Worm (Caenorhabditis elegans) whole organism, L1 larva: ENCODE measurements around the gene lelo-3.
A peak's percentile ranks its signal among the peaks of the same experiment; 100 is the strongest.

ENCODE experiments used
- C16A3.4 ChIP-seq: fragments of 150-350 bp; optimal IDR thresholded peaks from 2 replicates; lab custom pipeline; 2014; ENCODE audit warnings: missing biosample characterization, missing genetic modification characterization
- aha-1 ChIP-seq: fragments of 150-350 bp; optimal IDR thresholded peaks from 2 replicates; lab custom pipeline; 2014; ENCODE audit warnings: missing biosample characterization, missing genetic modification characterization
- ama-1 ChIP-seq: fragments of 150-350 bp; optimal IDR thresholded peaks from 2 replicates; lab custom pipeline; 2014
- blmp-1 ChIP-seq: fragments of 150-350 bp; optimal IDR thresholded peaks from 2 replicates; lab custom pipeline; 2014; ENCODE audit warnings: missing biosample characterization, missing genetic modification characterization
- ceh-63 ChIP-seq: fragments of 200-800 bp; sonication (Bioruptor generic); optimal IDR thresholded peaks from 2 replicates; lab custom pipeline; 2018; ENCODE audit warnings: mild to moderate bottlenecking, missing genetic modification characterization, missing compliant biosample characterization
- ceh-8 ChIP-seq: fragments of 200-800 bp; sonication (Bioruptor generic); optimal IDR thresholded peaks from 2 replicates; lab custom pipeline; 2018; ENCODE audit warnings: mild to moderate bottlenecking, missing genetic modification characterization, moderate library complexity, missing compliant biosample characterization
- ceh-82 ChIP-seq, 3 experiments: fragments of 150-350 bp in 1 of 3; sonication (generic microtip) in 2 of 3; optimal IDR thresholded peaks; 2 replicates each; lab custom pipeline; 2014 to 2017; ENCODE audit warnings: missing biosample characterization in 3 of 3, missing genetic modification characterization in 3 of 3
- ceh-88 ChIP-seq: fragments of 200-800 bp; sonication (Bioruptor generic); IDR thresholded peaks from 2 replicates; pipeline ENCODE4 v1.3.6; 2022; ENCODE audit warnings: missing genetic modification characterization, missing compliant biosample characterization
- ceh-90 ChIP-seq: sonication (generic microtip); optimal IDR thresholded peaks from 2 replicates; lab custom pipeline; 2016; ENCODE audit warnings: missing genetic modification characterization, missing compliant biosample characterization
- dsc-1 ChIP-seq: sonication (generic microtip); optimal IDR thresholded peaks from 2 replicates; lab custom pipeline; 2016; ENCODE audit warnings: mild to moderate bottlenecking, missing genetic modification characterization, missing compliant biosample characterization
- efl-1 ChIP-seq, 4 experiments: fragments of 150-350 bp; optimal IDR thresholded peaks in 3 of 4; peaks in 1 of 4; 1 replicate in 1 of 4; 2 replicates in 3 of 4; lab custom pipeline; 2014; ENCODE audit warnings: missing biosample characterization in 2 of 4, missing genetic modification characterization in 2 of 4, missing genetic modification reagents in 2 of 4
- egl-13 ChIP-seq: sonication (generic microtip); optimal IDR thresholded peaks from 2 replicates; lab custom pipeline; 2016; ENCODE audit warnings: missing genotype, missing genetic modification reagents, missing genetic modification characterization, missing compliant biosample characterization
- elt-3 ChIP-seq, 6 experiments: fragments of 150-350 bp in 1 of 6; sonication (generic microtip); optimal IDR thresholded peaks; 2 replicates each; lab custom pipeline; 2017 to 2018; ENCODE audit warnings: missing biosample characterization in 6 of 6, missing genetic modification characterization in 6 of 6, inconsistent platforms in 1 of 6
- ets-5 ChIP-seq: fragments of 200-800 bp; sonication (Bioruptor generic); IDR thresholded peaks from 2 replicates; pipeline ENCODE4 v1.3.6; 2022; ENCODE audit warnings: missing genetic modification characterization, missing compliant biosample characterization
- fkh-8 ChIP-seq: sonication (generic microtip); optimal IDR thresholded peaks from 2 replicates; lab custom pipeline; 2016; ENCODE audit warnings: mild to moderate bottlenecking, missing genetic modification characterization, missing compliant biosample characterization
- fos-1 ChIP-seq: fragments of 150-350 bp; optimal IDR thresholded peaks from 2 replicates; lab custom pipeline; 2014; ENCODE audit warnings: missing biosample characterization, missing genetic modification characterization
- grh-1 ChIP-seq: fragments of 200-800 bp; sonication (Bioruptor generic); IDR thresholded peaks from 2 replicates; pipeline ENCODE4 v1.3.6; 2022; ENCODE audit warnings: missing genetic modification reagents, missing genetic modification characterization, missing compliant biosample characterization
- hlh-17 ChIP-seq: fragments of 200-800 bp; sonication (Bioruptor generic); optimal IDR thresholded peaks from 2 replicates; lab custom pipeline; 2018; ENCODE audit warnings: missing genetic modification characterization, mild to moderate bottlenecking, missing compliant biosample characterization, moderate library complexity, borderline replicate concordance
- hlh-4 ChIP-seq: sonication (generic microtip); optimal IDR thresholded peaks from 2 replicates; lab custom pipeline; 2016; ENCODE audit warnings: mild to moderate bottlenecking, missing genetic modification characterization, missing compliant biosample characterization
- irx-1 ChIP-seq: sonication (generic microtip); optimal IDR thresholded peaks from 2 replicates; lab custom pipeline; 2016; ENCODE audit warnings: missing genetic modification characterization, missing compliant biosample characterization
- isw-1 ChIP-seq: fragments of 200-800 bp; sonication (Bioruptor generic); IDR thresholded peaks from 2 replicates; pipeline ENCODE4 v1.3.6; 2022; ENCODE audit warnings: missing genetic modification characterization, missing compliant biosample characterization
- lin-14 ChIP-seq: fragments of 200-800 bp; sonication (Bioruptor generic); optimal IDR thresholded peaks from 2 replicates; lab custom pipeline; 2018; ENCODE audit warnings: mild to moderate bottlenecking, missing genetic modification characterization, moderate library complexity, missing compliant biosample characterization
- lin-15B ChIP-seq: fragments of 150-350 bp; sonication (generic microtip); optimal IDR thresholded peaks from 3 replicates; lab custom pipeline; 2014; ENCODE audit warnings: missing biosample characterization, missing genetic modification characterization
- lin-39 ChIP-seq: fragments of 150-350 bp; optimal IDR thresholded peaks from 2 replicates; lab custom pipeline; 2014; ENCODE audit warnings: missing biosample characterization, missing genetic modification reagents, missing genetic modification characterization
- lir-3 ChIP-seq: sonication (generic microtip); optimal IDR thresholded peaks from 2 replicates; lab custom pipeline; 2016; ENCODE audit warnings: mild to moderate bottlenecking, missing genetic modification characterization, moderate library complexity, missing compliant biosample characterization; ENCODE audit not compliant: poor library complexity
- lsy-2 ChIP-seq, 2 experiments: fragments of 150-350 bp; optimal IDR thresholded peaks; 2 replicates each; lab custom pipeline; 2014; ENCODE audit warnings: missing biosample characterization in 2 of 2, missing genetic modification characterization in 2 of 2
- mdl-1 ChIP-seq, 2 experiments: fragments of 150-350 bp; optimal IDR thresholded peaks; 2 replicates each; lab custom pipeline; 2014 to 2017; ENCODE audit warnings: missing biosample characterization in 2 of 2, missing genetic modification characterization in 2 of 2, inconsistent platforms in 1 of 2
- nhr-12 ChIP-seq: sonication (generic microtip); optimal IDR thresholded peaks from 2 replicates; lab custom pipeline; 2017; ENCODE audit warnings: missing biosample characterization, missing genetic modification characterization
- nhr-19 ChIP-seq: fragments of 200-800 bp; sonication (Bioruptor generic); conservative IDR thresholded peaks from 2 replicates; pipeline ENCODE4 v1.3.6; 2022; ENCODE audit warnings: missing genetic modification characterization, missing compliant biosample characterization
- nhr-237 ChIP-seq: fragments of 150-350 bp; optimal IDR thresholded peaks from 2 replicates; lab custom pipeline; 2014; ENCODE audit warnings: missing biosample characterization, missing genetic modification characterization
- nhr-28 ChIP-seq: fragments of 150-350 bp; optimal IDR thresholded peaks from 2 replicates; lab custom pipeline; 2014; ENCODE audit warnings: missing biosample characterization, missing genetic modification characterization
- nhr-47 ChIP-seq: sonication (generic microtip); optimal IDR thresholded peaks from 2 replicates; lab custom pipeline; 2016; ENCODE audit warnings: mild to moderate bottlenecking, missing genetic modification characterization, moderate library complexity, missing compliant biosample characterization
- nhr-71 ChIP-seq: sonication (generic microtip); optimal IDR thresholded peaks from 2 replicates; lab custom pipeline; 2016; ENCODE audit warnings: mild to moderate bottlenecking, missing genetic modification characterization, moderate library complexity, missing compliant biosample characterization
- nhr-76 ChIP-seq: sonication (generic microtip); optimal IDR thresholded peaks from 2 replicates; lab custom pipeline; 2017; ENCODE audit warnings: missing biosample characterization, missing genetic modification characterization
- nhr-77 ChIP-seq: fragments of 150-350 bp; optimal IDR thresholded peaks from 2 replicates; lab custom pipeline; 2014; ENCODE audit warnings: missing biosample characterization, missing genetic modification characterization
- nhr-84 ChIP-seq: sonication (generic microtip); optimal IDR thresholded peaks from 2 replicates; lab custom pipeline; 2017; ENCODE audit warnings: missing biosample characterization, missing genetic modification characterization
- nhr-85 ChIP-seq: sonication (generic microtip); peaks from one replicate; lab custom pipeline; 2016; ENCODE audit warnings: missing genetic modification characterization, inconsistent platforms, missing compliant biosample characterization
- pag-3 ChIP-seq: sonication (generic microtip); optimal IDR thresholded peaks from 2 replicates; lab custom pipeline; 2017; ENCODE audit warnings: missing genetic modification characterization, mild to moderate bottlenecking, missing compliant biosample characterization, antibody characterized with exemption, borderline replicate concordance; ENCODE audit not compliant: insufficient read depth
- pax-3 ChIP-seq: fragments of 200-800 bp; sonication (Bioruptor generic); optimal IDR thresholded peaks from 2 replicates; lab custom pipeline; 2018; ENCODE audit warnings: mild to moderate bottlenecking, missing genetic modification characterization, moderate library complexity, missing compliant biosample characterization
- pqm-1 ChIP-seq: sonication (generic microtip); optimal IDR thresholded peaks from 3 replicates; lab custom pipeline; 2017; ENCODE audit warnings: missing biosample characterization, missing genetic modification characterization
- rnt-1 ChIP-seq: sonication (generic microtip); optimal IDR thresholded peaks from 2 replicates; lab custom pipeline; 2016; ENCODE audit warnings: mild to moderate bottlenecking, missing genetic modification characterization, moderate library complexity, missing compliant biosample characterization
- skn-1 ChIP-seq: fragments of 150-350 bp; optimal IDR thresholded peaks from 2 replicates; lab custom pipeline; 2014; ENCODE audit warnings: missing biosample characterization, missing genetic modification characterization
- snpc-4 ChIP-seq: fragments of 150-350 bp; optimal IDR thresholded peaks from 2 replicates; lab custom pipeline; 2014; ENCODE audit warnings: missing biosample characterization, missing genetic modification characterization
- sox-4 ChIP-seq: sonication (generic microtip); optimal IDR thresholded peaks from 2 replicates; lab custom pipeline; 2016; ENCODE audit warnings: missing genetic modification characterization, missing compliant biosample characterization
- sptf-1 ChIP-seq: fragments of 150-350 bp; optimal IDR thresholded peaks from 2 replicates; lab custom pipeline; 2014; ENCODE audit warnings: missing biosample characterization, missing genetic modification characterization
- swsn-7 ChIP-seq: sonication (generic microtip); optimal IDR thresholded peaks from 2 replicates; lab custom pipeline; 2016; ENCODE audit warnings: missing genetic modification characterization, missing compliant biosample characterization
- tbx-2 ChIP-seq: sonication (generic microtip); optimal IDR thresholded peaks from 2 replicates; lab custom pipeline; 2016; ENCODE audit warnings: missing genetic modification characterization, missing compliant biosample characterization
- tlp-1 ChIP-seq: fragments of 150-350 bp; optimal IDR thresholded peaks from 2 replicates; lab custom pipeline; 2014; ENCODE audit warnings: missing biosample characterization, missing genetic modification characterization
- unc-30 ChIP-seq: sonication (generic microtip); optimal IDR thresholded peaks from 2 replicates; lab custom pipeline; 2017; ENCODE audit warnings: missing biosample characterization, missing genetic modification characterization
- unc-98 ChIP-seq: fragments of 200-800 bp; sonication (Bioruptor generic); IDR thresholded peaks from 2 replicates; pipeline ENCODE4 v1.3.6; 2022; ENCODE audit warnings: missing genetic modification characterization, missing compliant biosample characterization
- xbp-1 ChIP-seq: sonication (generic microtip); optimal IDR thresholded peaks from 2 replicates; lab custom pipeline; 2016; ENCODE audit warnings: missing genetic modification characterization, missing compliant biosample characterization
- zip-4 ChIP-seq: fragments of 200-800 bp; sonication (Bioruptor generic); optimal IDR thresholded peaks from 2 replicates; lab custom pipeline; 2018; ENCODE audit warnings: mild to moderate bottlenecking, missing genetic modification characterization, moderate library complexity, missing compliant biosample characterization
- ztf-11 ChIP-seq, 2 experiments: sonication (generic microtip); optimal IDR thresholded peaks; 2 replicates each; lab custom pipeline; 2016 to 2017; ENCODE audit warnings: missing genetic modification characterization in 2 of 2, missing biosample characterization in 1 of 2, missing compliant biosample characterization in 1 of 2
- ztf-4 ChIP-seq: fragments of 150-350 bp; optimal IDR thresholded peaks from 2 replicates; lab custom pipeline; 2014; ENCODE audit warnings: missing biosample characterization, missing genetic modification characterization

The lelo-3 gene

DNA sequence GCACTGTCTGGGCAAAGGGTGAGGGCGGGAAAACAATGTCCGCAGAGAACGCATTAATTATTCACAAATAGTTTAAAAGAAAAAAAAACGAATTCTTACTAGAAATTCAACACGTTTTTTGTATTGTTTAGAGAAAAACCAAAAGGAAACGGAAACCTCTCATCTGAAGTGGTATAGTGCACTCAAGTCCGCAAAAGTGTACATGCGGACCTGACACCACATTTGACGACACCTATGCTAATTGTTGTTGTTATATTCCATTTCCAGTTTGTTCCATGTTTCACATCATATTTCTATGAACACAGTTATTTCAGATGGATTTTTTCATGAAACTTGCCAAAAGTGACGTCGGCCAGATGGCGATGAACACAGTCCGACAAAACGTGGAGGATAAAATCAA is 30.4 kb upstream of the lelo-3 start, which contains the start of gene C45B2.6 (continued):
- TF ChIP-seq C16A3.4 (tag; lab: Kevin White, UChicago) (no peak), nhr-47 (tag; lab: Kevin White, UChicago) (no peak), nhr-85 (tag; lab: Kevin White, UChicago) (peak; percentile 12), tbx-2 (tag; lab: Kevin White, UChicago) (no peak), egl-13 (tag; lab: Kevin White, UChicago) (no peak), ceh-88 (no peak), snpc-4 (tag; lab: Kevin White, UChicago) (no peak), lin-14 (peak; percentile 46), efl-1 (optimal IDR thresholded peaks at IDR 0.05; lab: Kevin White, UChicago) (peak in 1 of 2 experiments; percentile 22), efl-1 (GFP tag; optimal IDR thresholded peaks at IDR 0.05 in 1 of 2; lab: Kevin White, UChicago) (peak; percentile 55 to 60), sptf-1 (tag; lab: Kevin White, UChicago) (no peak), nhr-77 (tag; lab: Kevin White, UChicago) (no peak), lin-15B (tag; lab: Kevin White, UChicago) (no peak), ztf-11 (tag; optimal IDR thresholded peaks at IDR 0.05; lab: Kevin White, UChicago) (no peak), lin-39 (tag; lab: Kevin White, UChicago) (no peak), elt-3 (tag; optimal IDR thresholded peaks at IDR 0.05; lab: Kevin White, UChicago) (no peak), nhr-71 (tag; lab: Kevin White, UChicago) (peak; percentile 28), nhr-237 (tag; lab: Kevin White, UChicago) (no peak), lir-3 (tag; lab: Kevin White, UChicago) (no peak), skn-1 (tag; lab: Kevin White, UChicago) (no peak), irx-1 (tag; lab: Kevin White, UChicago) (peak; percentile 37), grh-1 (GFP tag; lab: Robert Waterston, UW) (no peak), tlp-1 (tag; lab: Kevin White, UChicago) (no peak), sox-4 (tag; lab: Kevin White, UChicago) (no peak), nhr-84 (tag; lab: Kevin White, UChicago) (no peak), dsc-1 (tag; lab: Kevin White, UChicago) (peak; percentile 20), rnt-1 (peak; percentile 7), pqm-1 (tag; lab: Kevin White, UChicago) (no peak), ets-5 (GFP tag; lab: Robert Waterston, UW) (no peak), unc-98 (GFP tag; lab: Robert Waterston, UW) (no peak), aha-1 (tag; lab: Kevin White, UChicago) (no peak), unc-30 (tag; lab: Kevin White, UChicago) (no peak), nhr-12 (tag; lab: Kevin White, UChicago) (no peak), lsy-2 (tag; optimal IDR thresholded peaks at IDR 0.05; lab: Kevin White, UChicago) (peak in 1 of 2 experiments; percentile 35), swsn-7 (tag; lab: Kevin White, UChicago) (no peak), nhr-28 (tag; lab: Kevin White, UChicago) (no peak), ama-1 (lab: Kevin White, UChicago) (no peak), pag-3 (tag; lab: Kevin White, UChicago) (no peak), nhr-19 (no peak), nhr-76 (tag; lab: Kevin White, UChicago) (no peak), ceh-8 (GFP tag; lab: Kevin White, UChicago) (no peak), zip-4 (GFP tag; lab: Kevin White, UChicago) (no peak), fos-1 (tag; lab: Kevin White, UChicago) (no peak), isw-1 (GFP tag; lab: Robert Waterston, UW) (no peak), ceh-63 (GFP tag; lab: Kevin White, UChicago) (no peak), ceh-82 (tag; optimal IDR thresholded peaks at IDR 0.05; lab: Kevin White, UChicago) (peak in 1 of 3 experiments; percentile 29), ceh-90 (tag; lab: Kevin White, UChicago) (no peak), blmp-1 (tag; lab: Kevin White, UChicago) (no peak), hlh-4 (tag; lab: Kevin White, UChicago) (no peak), mdl-1 (tag; optimal IDR thresholded peaks at IDR 0.05; lab: Kevin White, UChicago) (no peak), hlh-17 (GFP tag; lab: Kevin White, UChicago) (no peak), xbp-1 (peak; percentile 56), ztf-4 (no peak), fkh-8 (tag; lab: Kevin White, UChicago) (no peak), pax-3 (tag; lab: Kevin White, UChicago) (no peak)
